Worm (Caenorhabditis elegans) whole organism, midembryonic: ENCODE measurements around the gene ZK177.2.

Experiments
- T22C8.4 ChIP-seq: fragments of 200-800 bp; sonication (Bioruptor generic); IDR thresholded peaks from 2 replicates; pipeline ENCODE4 v1.3.6; 2022; ENCODE audit warnings: missing genetic modification characterization, missing compliant biosample characterization
- cog-1 ChIP-seq: sonication (generic microtip); optimal IDR thresholded peaks from 2 replicates; lab custom pipeline; 2016; ENCODE audit warnings: missing genetic modification characterization, missing compliant biosample characterization
- flt-1 ChIP-seq: fragments of 200-800 bp; sonication (Bioruptor generic); IDR thresholded peaks from 2 replicates; pipeline ENCODE4 v1.3.6; 2022; ENCODE audit warnings: missing genetic modification characterization, missing compliant biosample characterization
- klf-2 ChIP-seq: fragments of 200-800 bp; sonication (Bioruptor generic); conservative IDR thresholded peaks from 2 replicates; pipeline ENCODE4 v1.3.6; 2022; ENCODE audit warnings: missing genetic modification reagents, missing genetic modification characterization, missing compliant biosample characterization
- med-1 ChIP-seq: sonication (generic microtip); optimal IDR thresholded peaks from 2 replicates; lab custom pipeline; 2017; ENCODE audit warnings: missing genetic modification characterization, mild to moderate bottlenecking, missing compliant biosample characterization, antibody characterized with exemption, missing genetic modification reagents; ENCODE audit not compliant: insufficient read depth
- ref-1 ChIP-seq: fragments of 200-800 bp; sonication (Bioruptor generic); conservative IDR thresholded peaks from 2 replicates; pipeline ENCODE4 v1.3.6; 2022; ENCODE audit warnings: missing genetic modification reagents, missing genetic modification characterization, missing compliant biosample characterization
- tab-1 ChIP-seq: fragments of 200-800 bp; sonication (Bioruptor generic); IDR thresholded peaks from 2 replicates; pipeline ENCODE4 v1.3.6; 2022; ENCODE audit warnings: missing genetic modification characterization, missing compliant biosample characterization
- ztf-23 ChIP-seq: fragments of 200-800 bp; sonication (Bioruptor generic); IDR thresholded peaks from 2 replicates; pipeline ENCODE4 v1.3.6; 2022; ENCODE audit warnings: missing genetic modification reagents, missing genetic modification characterization, missing compliant biosample characterization
- ztf-29 ChIP-seq: fragments of 200-800 bp; sonication (Bioruptor generic); IDR thresholded peaks from 2 replicates; pipeline ENCODE4 v1.3.6; 2022; ENCODE audit warnings: missing genetic modification reagents, missing genetic modification characterization, missing compliant biosample characterization

Gene ZK177.2

ce11 chrII:5518910-5519309, at the start of gene ZK177.2:
Gene ZK177.2, plus strand, starts transcription at chrII:5519210.
- TF ChIP-seq tab-1 (GFP tag; lab: Robert Waterston, UW) (no peak), med-1 (GFP tag; lab: Kevin White, UChicago) (no peak), flt-1 (no peak), T22C8.4 (GFP tag; lab: Robert Waterston, UW) (no peak), ztf-29 (GFP tag; lab: Robert Waterston, UW) (no peak), ref-1 (no peak), klf-2 (no peak), ztf-23 (no peak), cog-1 (tag; lab: Kevin White, UChicago) (no peak)

- no peak for TF ChIP-seq ztf-23
- TF ChIP-seq flt-1, result peak; percentile 41; the same call in 1 of the 2 replicates
Observed at ce11 chrII:5473946-5474423, 45.0 kb upstream of the ZK177.2 start, which contains the start of gene mrps-16. Gene mrps-16, plus strand, starts transcription at chrII:5474373.

- no peak for TF ChIP-seq flt-1
- TF ChIP-seq T22C8.4 (GFP tag; lab: Robert Waterston, UW), result no peak
- TF ChIP-seq klf-2, result no peak
- TF ChIP-seq cog-1 (tag; lab: Kevin White, UChicago), result no peak
- TF ChIP-seq med-1 (GFP tag; lab: Kevin White, UChicago), result no peak
- TF ChIP-seq ztf-23, result no peak
- no peak for TF ChIP-seq ztf-29 (GFP tag; lab: Robert Waterston, UW)
- TF ChIP-seq tab-1 (GFP tag; lab: Robert Waterston, UW), result no peak
- TF ChIP-seq ref-1, result no peak
Observed at ce11 chrII:5474946-5475345, 44.1 kb upstream of the ZK177.2 start, which contains the start of gene ilcr-2. Gene ilcr-2, plus strand, starts transcription at chrII:5475246.

- TF ChIP-seq ref-1, result no peak
- no peak for TF ChIP-seq tab-1 (GFP tag; lab: Robert Waterston, UW)
- TF ChIP-seq flt-1, result no peak
- no peak for TF ChIP-seq klf-2
- no peak for TF ChIP-seq med-1 (GFP tag; lab: Kevin White, UChicago)
- TF ChIP-seq cog-1 (tag; lab: Kevin White, UChicago), result no peak
- TF ChIP-seq T22C8.4 (GFP tag; lab: Robert Waterston, UW), result no peak
- no peak for TF ChIP-seq ztf-23
- no peak for TF ChIP-seq ztf-29 (GFP tag; lab: Robert Waterston, UW)
Observed at ce11 chrII:5478318-5478717, 40.7 kb upstream of the ZK177.2 start, which contains the start of gene F56D1.1. Gene F56D1.1, plus strand, starts transcription at chrII:5478618.

- TF ChIP-seq ztf-29 (GFP tag; lab: Robert Waterston, UW), result no peak
- no peak for TF ChIP-seq med-1 (GFP tag; lab: Kevin White, UChicago)
- no peak for TF ChIP-seq T22C8.4 (GFP tag; lab: Robert Waterston, UW)
- no peak for TF ChIP-seq ztf-23
- TF ChIP-seq flt-1, result no peak
- TF ChIP-seq tab-1 (GFP tag; lab: Robert Waterston, UW), result no peak
- no peak for TF ChIP-seq klf-2
- TF ChIP-seq ref-1, result no peak
- TF ChIP-seq cog-1 (tag; lab: Kevin White, UChicago), result no peak
Observed at ce11 chrII:5481982-5482381, 37.0 kb upstream of the ZK177.2 start, which contains the start of gene cal-8. Gene cal-8, minus strand, starts transcription at chrII:5482041.

ce11 chrII:5487844-5488243, 31.2 kb upstream of the ZK177.2 start, which contains the start of gene nep-5:
Gene nep-5, plus strand, starts transcription at chrII:5488144.
- TF ChIP-seq flt-1 (no peak), ztf-23 (no peak), med-1 (GFP tag; lab: Kevin White, UChicago) (no peak), ref-1 (no peak), T22C8.4 (GFP tag; lab: Robert Waterston, UW) (no peak), ztf-29 (GFP tag; lab: Robert Waterston, UW) (no peak), klf-2 (no peak), cog-1 (tag; lab: Kevin White, UChicago) (no peak), tab-1 (GFP tag; lab: Robert Waterston, UW) (no peak)

ce11 chrII:5494405-5494804, 24.6 kb upstream of the ZK177.2 start, which contains the start of gene F12A10.6:
Gene F12A10.6, minus strand, starts transcription at chrII:5494505.
- no peak for TF ChIP-seq ztf-23
- no peak for TF ChIP-seq klf-2
- no peak for TF ChIP-seq med-1 (GFP tag; lab: Kevin White, UChicago)
- no peak for TF ChIP-seq tab-1 (GFP tag; lab: Robert Waterston, UW)
- no peak for TF ChIP-seq cog-1 (tag; lab: Kevin White, UChicago)
- no peak for TF ChIP-seq ref-1
- TF ChIP-seq flt-1, result no peak
- no peak for TF ChIP-seq T22C8.4 (GFP tag; lab: Robert Waterston, UW)

ce11 chrII:5496375-5496774, 22.6 kb upstream of the ZK177.2 start, which contains the start of gene F12A10.1:
Gene F12A10.1, plus strand, starts transcription at chrII:5496540.
- TF ChIP-seq tab-1 (GFP tag; lab: Robert Waterston, UW), result no peak
- no peak for TF ChIP-seq med-1 (GFP tag; lab: Kevin White, UChicago)
- no peak for TF ChIP-seq klf-2
- TF ChIP-seq ztf-29 (GFP tag; lab: Robert Waterston, UW), result no peak
- TF ChIP-seq ref-1, result no peak
- TF ChIP-seq T22C8.4 (GFP tag; lab: Robert Waterston, UW), result no peak
- no peak for TF ChIP-seq ztf-23
- no peak for TF ChIP-seq cog-1 (tag; lab: Kevin White, UChicago)
- no peak for TF ChIP-seq flt-1

- TF ChIP-seq cog-1 (tag; lab: Kevin White, UChicago), result no peak
- TF ChIP-seq klf-2, result no peak
- no peak for TF ChIP-seq ztf-29 (GFP tag; lab: Robert Waterston, UW)
- no peak for TF ChIP-seq ztf-23
- no peak for TF ChIP-seq T22C8.4 (GFP tag; lab: Robert Waterston, UW)
- no peak for TF ChIP-seq flt-1
- TF ChIP-seq ref-1, result no peak
- TF ChIP-seq med-1 (GFP tag; lab: Kevin White, UChicago), result no peak
- TF ChIP-seq tab-1 (GFP tag; lab: Robert Waterston, UW), result no peak
Observed at ce11 chrII:5497541-5497940, 21.5 kb upstream of the ZK177.2 start.

- TF ChIP-seq ztf-29 (GFP tag; lab: Robert Waterston, UW) (no peak), T22C8.4 (GFP tag; lab: Robert Waterston, UW) (no peak), klf-2 (no peak), med-1 (GFP tag; lab: Kevin White, UChicago) (no peak), cog-1 (tag; lab: Kevin White, UChicago) (no peak), tab-1 (GFP tag; lab: Robert Waterston, UW) (no peak), flt-1 (no peak), ztf-23 (no peak), ref-1 (no peak)
Observed at ce11 chrII:5498156-5498739, 20.8 kb upstream of the ZK177.2 start, which contains the start of the genes suex-1 and F12A10.9. Gene suex-1, minus strand, starts transcription at chrII:5498256. Gene F12A10.9, plus strand, starts transcription at chrII:5498689.
